Fruit fly (Drosophila melanogaster) whole organism, adult: ENCODE data around the gene CG17162.

Experiments used
- CG11617 ChIP-seq: fragments of 200-800 bp; sonication (Bioruptor generic); optimal IDR thresholded peaks from 2 replicates; lab custom pipeline; 2017; ENCODE audit warnings: mild to moderate bottlenecking, missing biosample characterization, missing genetic modification reagents, missing genetic modification characterization
- CG12768 ChIP-seq: fragments of 200-800 bp; sonication (Bioruptor generic); optimal IDR thresholded peaks from 2 replicates; lab custom pipeline; 2017; ENCODE audit warnings: missing biosample characterization, missing genetic modification characterization, mild to moderate bottlenecking, moderate library complexity, missing genetic modification reagents
- CG14711 ChIP-seq: fragments of 200-800 bp; sonication (Bioruptor generic); optimal IDR thresholded peaks from 2 replicates; lab custom pipeline; 2018; ENCODE audit warnings: missing biosample characterization, mild to moderate bottlenecking, missing genetic modification characterization, moderate library complexity
- CG1620 ChIP-seq: fragments of 200-800 bp; sonication (Bioruptor generic); optimal IDR thresholded peaks from 2 replicates; lab custom pipeline; 2016; ENCODE audit warnings: missing biosample characterization, missing genetic modification characterization
- CG33017 ChIP-seq: fragments of 200-800 bp; sonication (Bioruptor generic); optimal IDR thresholded peaks from 2 replicates; lab custom pipeline; 2018; ENCODE audit warnings: missing biosample characterization, mild to moderate bottlenecking, missing genetic modification characterization, moderate library complexity
- CG7045 ChIP-seq: fragments of 200-800 bp; sonication (Bioruptor generic); optimal IDR thresholded peaks from 2 replicates; lab custom pipeline; 2017; ENCODE audit warnings: missing biosample characterization, mild to moderate bottlenecking, missing genetic modification characterization
- CG7101 ChIP-seq: fragments of 200-800 bp; sonication (Bioruptor generic); optimal IDR thresholded peaks from 2 replicates; lab custom pipeline; 2018; ENCODE audit warnings: missing biosample characterization, mild to moderate bottlenecking, missing genetic modification characterization, moderate library complexity
- Clk ChIP-seq: fragments of 200-800 bp; sonication (Bioruptor generic); optimal IDR thresholded peaks from 2 replicates; lab custom pipeline; 2017; ENCODE audit warnings: missing biosample characterization, missing genetic modification characterization
- Crg-1 ChIP-seq: fragments of 200-800 bp; sonication (Bioruptor generic); optimal IDR thresholded peaks from 2 replicates; lab custom pipeline; 2016; ENCODE audit warnings: missing biosample characterization, missing genetic modification characterization
- Hr96 ChIP-seq: fragments of 200-800 bp; sonication (Bioruptor generic); optimal IDR thresholded peaks from 2 replicates; lab custom pipeline; 2016; ENCODE audit warnings: missing biosample characterization, missing genetic modification characterization
- Mnt ChIP-seq: fragments of 200-800 bp; sonication (Bioruptor generic); optimal IDR thresholded peaks from 2 replicates; lab custom pipeline; 2016; ENCODE audit warnings: missing biosample characterization, mild to moderate bottlenecking, missing genetic modification characterization
- bab1 ChIP-seq: fragments of 200-800 bp; sonication (Bioruptor generic); optimal IDR thresholded peaks from 3 replicates; lab custom pipeline; 2019; ENCODE audit warnings: missing biosample characterization, mild to moderate bottlenecking, missing genetic modification characterization, moderate library complexity
- cic ChIP-seq: fragments of 200-800 bp; sonication (Bioruptor generic); optimal IDR thresholded peaks from 2 replicates; lab custom pipeline; 2017; ENCODE audit warnings: missing biosample characterization, mild to moderate bottlenecking, missing genetic modification characterization, moderate library complexity
- cnc ChIP-seq, 2 experiments: fragments of >200 bp; optimal IDR thresholded peaks; 2 replicates each; lab custom pipeline; 2017
- kay ChIP-seq: fragments of 200-800 bp; sonication (Bioruptor generic); peaks from one replicate; lab custom pipeline; 2016; ENCODE audit warnings: missing biosample characterization, missing genetic modification characterization, borderline replicate concordance
- ovo ChIP-seq: fragments of 200-800 bp; sonication (Bioruptor generic); optimal IDR thresholded peaks from 2 replicates; lab custom pipeline; 2016; ENCODE audit warnings: missing biosample characterization, missing genetic modification characterization
- pad ChIP-seq: fragments of 200-800 bp; sonication (Bioruptor generic); optimal IDR thresholded peaks from 3 replicates; lab custom pipeline; 2017; ENCODE audit warnings: missing biosample characterization, missing genetic modification characterization, mild to moderate bottlenecking, moderate library complexity, missing genetic modification reagents
- tj ChIP-seq: fragments of 200-800 bp; sonication (Bioruptor generic); optimal IDR thresholded peaks from 3 replicates; lab custom pipeline; 2017; ENCODE audit warnings: missing biosample characterization, mild to moderate bottlenecking, missing genetic modification characterization, moderate library complexity
- toe ChIP-seq: fragments of 200-800 bp; sonication (Bioruptor generic); optimal IDR thresholded peaks from 2 replicates; lab custom pipeline; 2016; ENCODE audit warnings: missing biosample characterization, missing genetic modification characterization

Gene CG17162

DNA sequence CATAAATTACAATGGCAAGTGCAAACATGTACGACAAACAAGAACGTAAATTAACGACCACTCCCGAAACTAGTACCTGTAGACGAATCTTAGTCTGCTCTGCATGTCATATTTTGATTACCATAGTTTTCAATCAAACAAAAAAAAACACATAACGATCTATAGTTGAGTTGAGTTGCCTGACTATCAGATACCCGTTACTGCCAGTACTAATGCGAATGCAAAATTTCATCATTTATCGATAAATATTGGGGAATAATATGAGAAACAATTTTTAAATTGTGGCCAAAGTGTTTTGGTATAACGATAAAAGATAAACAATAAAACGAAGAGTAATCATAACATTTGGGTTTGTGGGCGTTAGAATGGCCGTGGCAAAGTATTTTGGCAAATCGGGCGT is 6.1 kb downstream of the CG17162 start:
- TF ChIP-seq CG7045 (GFP tag; lab: Kevin White, UChicago) = no peak
- no peak for TF ChIP-seq ovo (GFP tag; lab: Kevin White, UChicago)
- TF ChIP-seq kay = peak; percentile 26
- TF ChIP-seq Crg-1 (GFP tag; lab: Kevin White, UChicago) = no peak
- TF ChIP-seq CG14711 = no peak

DNA sequence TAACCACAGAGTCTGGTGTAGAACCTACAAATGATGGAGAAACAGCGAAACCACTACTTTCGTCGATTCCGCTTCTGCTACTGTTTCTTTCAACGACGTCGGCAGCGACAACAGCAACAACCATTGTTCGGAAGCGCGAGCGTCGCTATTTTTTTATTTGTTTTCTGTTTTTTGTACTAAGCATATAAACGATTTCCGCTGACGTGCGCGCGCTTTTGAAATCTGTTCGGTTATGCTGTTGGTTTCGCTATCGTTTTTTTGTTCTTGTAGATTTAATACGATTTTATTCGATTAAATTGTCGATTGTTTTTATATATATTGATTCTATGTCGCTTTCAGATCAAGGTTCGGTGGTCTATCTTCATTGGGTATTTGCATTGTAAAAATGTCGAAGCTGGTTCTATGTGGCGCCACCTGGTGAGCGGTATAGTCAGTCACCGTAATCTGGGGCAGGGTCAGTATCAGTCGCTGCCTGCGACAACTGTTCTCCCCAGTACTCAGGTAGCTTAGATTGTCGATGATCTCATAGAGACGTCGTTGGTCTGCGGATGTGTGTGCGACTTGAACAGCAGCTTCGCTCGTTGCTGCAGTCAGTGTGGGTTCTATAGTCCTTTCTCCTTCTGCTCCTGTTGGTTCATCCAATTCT is 7.3 kb downstream of the CG17162 start:
- TF ChIP-seq ovo (GFP tag; lab: Kevin White, UChicago) = no peak
- no peak for TF ChIP-seq cnc (optimal IDR thresholded peaks at IDR 0.05; lab: Kevin White, UChicago)
- peak; percentile 92 for TF ChIP-seq tj

DNA sequence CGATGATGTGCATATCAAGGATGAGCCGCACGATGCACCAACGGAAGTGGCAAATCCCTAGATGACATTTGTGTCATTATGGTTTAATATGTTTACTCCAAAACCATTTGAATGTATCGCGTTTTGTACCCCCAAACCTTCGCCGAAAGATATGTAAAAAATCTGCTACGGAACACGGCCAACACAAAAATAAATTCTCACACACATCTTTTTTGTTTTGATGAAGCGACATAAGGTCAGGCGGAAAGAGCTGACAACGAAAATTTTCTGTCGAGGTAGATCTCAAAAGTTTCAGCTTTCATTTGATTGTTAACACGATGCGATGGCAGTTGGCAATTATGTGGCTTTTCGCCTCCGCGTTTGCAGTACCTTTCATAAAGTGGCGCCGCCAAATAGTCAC is 12.2 kb downstream of the CG17162 start, which contains the start of gene CG17169:
Gene CG17169 (plus strand): TSS at position 301 of the 400 bp plus-strand sequence.
- TF ChIP-seq CG33017 (tag; lab: Kevin White, UChicago) (no peak), tj (peak; percentile 80)

DNA sequence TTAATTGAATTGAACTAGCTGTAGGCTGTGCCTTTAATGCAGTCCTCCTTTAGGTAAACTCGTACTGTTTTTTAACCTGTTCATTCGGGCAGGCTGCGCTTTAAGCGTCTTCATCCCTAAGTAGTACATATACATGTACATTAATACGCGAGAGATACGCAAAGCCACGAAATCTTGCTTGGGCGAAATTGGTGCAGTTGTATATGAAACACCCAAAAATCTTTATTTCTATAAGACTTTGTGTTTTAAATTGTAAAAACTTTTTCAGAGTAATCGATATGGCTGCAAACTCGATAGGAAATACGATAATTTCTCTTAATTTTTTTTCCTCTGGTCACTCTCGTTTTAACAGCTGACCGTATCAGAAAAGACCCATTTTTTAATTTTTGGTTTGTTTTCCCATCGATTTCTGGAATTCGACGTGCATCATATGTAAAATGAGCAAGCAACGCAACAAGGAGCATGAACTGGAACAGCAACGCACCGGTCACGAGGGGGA is 14.1 kb downstream of the CG17162 start, which contains the start of the genes CG17163 and CG17168:
Gene CG17163 (minus strand): TSS at position 303 of the 499 bp plus-strand sequence.
Gene CG17168 (plus strand): TSS at position 332 of the 499 bp plus-strand sequence.
- peak; percentile 63 for TF ChIP-seq kay
- TF ChIP-seq tj = peak; percentile 17
- no peak for TF ChIP-seq bab1

DNA sequence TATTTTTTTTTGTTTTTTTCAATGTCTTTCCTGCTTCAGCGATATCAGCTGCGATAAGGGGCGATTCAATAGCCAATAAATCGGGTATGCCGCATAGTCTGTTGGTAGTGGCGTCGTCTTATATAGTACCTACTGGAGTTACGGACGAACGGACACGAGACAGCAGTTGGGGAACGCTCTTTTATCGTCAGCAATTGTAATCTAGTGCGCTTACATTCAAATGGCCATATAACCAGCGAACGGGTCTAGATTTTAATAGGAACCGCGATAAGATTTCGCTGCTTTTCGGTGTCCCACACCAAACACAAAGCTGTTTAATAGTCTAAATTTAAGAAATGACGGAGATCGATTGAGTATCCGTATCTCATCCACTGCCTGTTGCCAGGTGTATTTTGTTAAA is 23.1 kb downstream of the CG17162 start:
- TF ChIP-seq cic (no peak), CG33017 (tag; lab: Kevin White, UChicago) (no peak), Hr96 (GFP tag; lab: Kevin White, UChicago) (no peak), CG7101 (tag; lab: Kevin White, UChicago) (no peak), CG1620 (GFP tag; lab: Kevin White, UChicago) (no peak), toe (GFP tag; lab: Kevin White, UChicago) (no peak), Mnt (GFP tag; lab: Kevin White, UChicago) (no peak), pad (GFP tag; lab: Kevin White, UChicago) (no peak), CG14711 (no peak), CG7045 (GFP tag; lab: Kevin White, UChicago) (no peak), ovo (GFP tag; lab: Kevin White, UChicago) (no peak), kay (no peak), CG11617 (GFP tag; lab: Kevin White, UChicago) (no peak), Crg-1 (GFP tag; lab: Kevin White, UChicago) (no peak), CG12768 (GFP tag; lab: Kevin White, UChicago) (no peak), cnc (optimal IDR thresholded peaks at IDR 0.05; lab: Kevin White, UChicago) (no peak)

DNA sequence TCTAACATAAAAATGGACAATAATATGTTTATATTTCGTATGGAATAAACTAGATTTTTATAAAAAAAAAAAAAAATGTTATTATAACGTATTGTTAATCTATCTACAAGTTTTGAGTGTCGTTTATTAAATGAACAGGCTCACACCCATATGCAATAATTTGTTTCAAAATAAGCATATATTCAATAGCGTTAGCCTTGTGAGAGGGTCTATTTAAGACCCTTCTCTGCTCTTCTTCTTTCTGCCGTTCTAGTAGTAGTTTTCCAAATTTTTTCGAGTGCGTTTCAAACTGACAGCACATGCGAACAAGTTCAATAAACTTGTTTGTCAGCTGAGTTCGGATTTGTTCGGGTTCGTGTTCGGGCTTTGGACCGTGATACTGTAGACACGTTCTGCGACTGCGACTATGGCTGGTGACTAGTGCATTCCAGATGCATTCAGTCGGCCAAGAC is 25.3 kb downstream of the CG17162 start:
- TF ChIP-seq Clk (GFP tag; lab: Kevin White, UChicago) = no peak
- no peak for TF ChIP-seq CG11617 (GFP tag; lab: Kevin White, UChicago)
- TF ChIP-seq pad (GFP tag; lab: Kevin White, UChicago) = no peak
- TF ChIP-seq cnc (optimal IDR thresholded peaks at IDR 0.05; lab: Kevin White, UChicago) = no peak
- no peak for TF ChIP-seq Hr96 (GFP tag; lab: Kevin White, UChicago)
- no peak for TF ChIP-seq kay
- TF ChIP-seq CG33017 (tag; lab: Kevin White, UChicago) = no peak
- no peak for TF ChIP-seq CG7045 (GFP tag; lab: Kevin White, UChicago)
- no peak for TF ChIP-seq CG7101 (tag; lab: Kevin White, UChicago)
- TF ChIP-seq CG14711 = no peak

DNA sequence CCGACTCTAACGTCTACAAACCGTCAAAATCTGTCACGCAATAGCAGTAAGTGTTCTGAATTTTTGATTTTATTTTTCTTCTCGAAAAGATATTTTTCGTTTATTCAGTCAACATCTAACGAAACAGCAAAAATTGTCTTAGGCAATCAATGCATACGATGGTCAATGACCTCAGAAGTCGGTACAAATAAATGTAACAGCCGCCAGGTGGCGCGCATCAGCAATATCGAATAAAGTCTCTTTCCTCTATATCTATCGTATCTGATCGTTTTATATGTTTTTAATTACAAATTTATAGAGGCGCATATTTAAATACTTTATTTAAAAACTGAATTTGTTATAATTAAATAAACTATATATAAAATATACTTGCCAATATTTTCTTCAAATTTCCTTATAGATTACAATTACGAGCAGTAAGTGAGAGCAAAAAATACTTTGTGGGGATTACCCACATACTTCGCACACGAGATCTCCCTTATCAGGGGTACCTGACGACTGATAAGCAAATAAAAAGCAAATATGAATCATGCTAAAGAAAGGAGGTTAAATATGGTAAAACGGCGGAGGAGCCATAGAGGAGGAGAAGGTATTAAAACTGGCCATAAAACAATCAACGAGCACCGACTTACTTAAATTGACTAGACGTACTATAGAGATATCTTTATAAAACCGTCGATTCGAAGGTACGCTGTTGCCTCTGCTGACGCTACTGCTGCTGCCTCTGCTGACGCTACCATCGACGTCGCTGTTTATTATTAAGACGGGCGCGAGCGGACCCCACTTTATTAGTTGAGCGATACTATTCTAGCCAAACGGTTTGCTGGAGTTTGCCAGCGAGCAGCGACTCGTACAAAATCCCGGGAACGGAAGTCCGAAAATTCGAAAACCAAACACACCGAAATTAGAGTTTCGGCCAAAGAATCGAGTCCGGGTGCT is 28.7 kb downstream of the CG17162 start, which contains the start of gene CG17167:
Gene CG17167 (plus strand): TSS at position 781 of the 939 bp plus-strand sequence.
- TF ChIP-seq CG33017 (tag; lab: Kevin White, UChicago) (no peak), CG1620 (GFP tag; lab: Kevin White, UChicago) (no peak), toe (GFP tag; lab: Kevin White, UChicago) (no peak)
